Fruit fly (Drosophila melanogaster) whole organism, embryonic: Measurements from ENCODE around the gene eEF1alpha2.

Experiments
- Atf6 ChIP-seq: fragments of 200-800 bp; sonication (Bioruptor generic); IDR thresholded peaks from 2 replicates; pipeline ENCODE4 v1.3.6; 2022; ENCODE audit warnings: missing biosample characterization, missing genetic modification characterization
- B-H2 ChIP-seq: fragments of 200-800 bp; sonication (Bioruptor generic); optimal IDR thresholded peaks from 2 replicates; lab custom pipeline; 2018; ENCODE audit warnings: missing biosample characterization, mild to moderate bottlenecking, missing genetic modification characterization
- CG10431 ChIP-seq: fragments of 200-800 bp; sonication (Bioruptor generic); optimal IDR thresholded peaks from 3 replicates; lab custom pipeline; 2018; ENCODE audit warnings: missing biosample characterization, mild to moderate bottlenecking, missing genetic modification characterization
- CG11456 ChIP-seq: fragments of 200-800 bp; sonication (Bioruptor generic); IDR thresholded peaks from 3 replicates; pipeline ENCODE4 v1.3.6; 2022; ENCODE audit warnings: missing biosample characterization, missing genetic modification characterization
- CG12071 ChIP-seq: fragments of 200-800 bp; sonication (Bioruptor generic); optimal IDR thresholded peaks from 3 replicates; lab custom pipeline; 2018; ENCODE audit warnings: missing biosample characterization, mild to moderate bottlenecking, missing genetic modification characterization
- CG12769 ChIP-seq: fragments of 200-800 bp; sonication (Bioruptor generic); optimal IDR thresholded peaks from 2 replicates; lab custom pipeline; 2019; ENCODE audit warnings: missing biosample characterization, mild to moderate bottlenecking, missing genetic modification characterization, moderate library complexity
- CG13296 ChIP-seq: fragments of 200-800 bp; sonication (Bioruptor generic); optimal IDR thresholded peaks from 3 replicates; lab custom pipeline; 2018; ENCODE audit warnings: missing biosample characterization, mild to moderate bottlenecking, missing genetic modification characterization
- CG13775 ChIP-seq: fragments of 200-800 bp; sonication (Bioruptor generic); optimal IDR thresholded peaks from 3 replicates; lab custom pipeline; 2017; ENCODE audit warnings: missing biosample characterization, mild to moderate bottlenecking, missing genetic modification characterization
- CG17612 ChIP-seq: fragments of 200-800 bp; sonication (Bioruptor generic); IDR thresholded peaks from 2 replicates; pipeline ENCODE4 v1.3.6; 2022; ENCODE audit warnings: missing biosample characterization, missing genetic modification characterization
- CG18764 ChIP-seq: fragments of 200-800 bp; sonication (Bioruptor generic); optimal IDR thresholded peaks from 3 replicates; lab custom pipeline; 2016; ENCODE audit warnings: missing biosample characterization, missing genetic modification characterization
- CG2678 ChIP-seq: fragments of 200-800 bp; sonication (Bioruptor generic); optimal IDR thresholded peaks from 3 replicates; lab custom pipeline; 2019; ENCODE audit warnings: missing biosample characterization, mild to moderate bottlenecking, missing genetic modification characterization, moderate library complexity
- CG3726 ChIP-seq: fragments of 200-800 bp; sonication (Bioruptor generic); IDR thresholded peaks from 3 replicates; pipeline ENCODE4, ENCODE4 v1.3.6; 2022; ENCODE audit warnings: missing biosample characterization, missing genetic modification characterization
- CG42726 ChIP-seq: fragments of 200-800 bp; sonication (Bioruptor generic); IDR thresholded peaks from 2 replicates; pipeline ENCODE4 v1.3.6; 2022; ENCODE audit warnings: missing biosample characterization, missing genetic modification characterization; ENCODE audit not compliant: partially characterized antibody
- CG4854 ChIP-seq: fragments of 200-800 bp; sonication (Bioruptor generic); optimal IDR thresholded peaks from 2 replicates; lab custom pipeline; 2016; ENCODE audit warnings: missing biosample characterization, missing genetic modification characterization, inconsistent platforms
- CG8359 ChIP-seq: fragments of 200-800 bp; sonication (Bioruptor generic); optimal IDR thresholded peaks from 2 replicates; lab custom pipeline; 2017; ENCODE audit warnings: missing biosample characterization, mild to moderate bottlenecking, missing genetic modification characterization, borderline replicate concordance
- CG8478 ChIP-seq: fragments of >200 bp; optimal IDR thresholded peaks from 2 replicates; lab custom pipeline; 2018
- CkIIα-i1 ChIP-seq: fragments of 200-800 bp; sonication (Bioruptor generic); IDR thresholded peaks from 2 replicates; pipeline ENCODE4 v1.3.6; 2022; ENCODE audit warnings: missing biosample characterization, missing genetic modification characterization
- Dip2 ChIP-seq: fragments of 200-800 bp; sonication (Bioruptor generic); IDR thresholded peaks from 2 replicates; pipeline ENCODE4 v1.3.6; 2022; ENCODE audit warnings: missing biosample characterization, missing genetic modification characterization
- H2.0 ChIP-seq: fragments of 200-800 bp; sonication (Bioruptor generic); IDR thresholded peaks from 2 replicates; pipeline ENCODE4 v1.3.6; 2022; ENCODE audit warnings: missing biosample characterization, missing genetic modification characterization
- Hmr ChIP-seq: fragments of 200-800 bp; sonication (Bioruptor generic); optimal IDR thresholded peaks from 3 replicates; lab custom pipeline; 2017; ENCODE audit warnings: mild to moderate bottlenecking, missing biosample characterization, missing genetic modification reagents, missing genetic modification characterization
- NC2α ChIP-seq: fragments of 200-800 bp; sonication (Bioruptor generic); optimal IDR thresholded peaks from 2 replicates; lab custom pipeline; 2016; ENCODE audit warnings: missing biosample characterization, missing genetic modification characterization
- NC2β ChIP-seq: fragments of 200-800 bp; sonication (Bioruptor generic); optimal IDR thresholded peaks from 2 replicates; lab custom pipeline; 2016; ENCODE audit warnings: missing biosample characterization, missing genetic modification characterization
- Opbp ChIP-seq: fragments of 200-800 bp; sonication (Bioruptor generic); IDR thresholded peaks from 3 replicates; pipeline ENCODE4 v1.3.6; 2022; ENCODE audit warnings: missing biosample characterization, missing genetic modification characterization; ENCODE audit not compliant: partially characterized antibody
- ab ChIP-seq: fragments of 200-800 bp; sonication (Bioruptor generic); optimal IDR thresholded peaks from 2 replicates; lab custom pipeline; 2016; ENCODE audit warnings: missing biosample characterization, missing genetic modification characterization
- bsh ChIP-seq, 2 experiments: fragments of 200-800 bp; sonication (Bioruptor generic); optimal IDR thresholded peaks; 2 replicates each; lab custom pipeline; 2017 to 2018; ENCODE audit warnings: mild to moderate bottlenecking in 2 of 2, missing biosample characterization in 2 of 2, missing genetic modification characterization in 2 of 2, moderate library complexity in 1 of 2
- cas ChIP-seq: fragments of 200-800 bp; sonication (Bioruptor generic); IDR thresholded peaks from 2 replicates; pipeline ENCODE4 v1.3.6; 2022; ENCODE audit warnings: missing biosample characterization, missing genetic modification characterization
- cg ChIP-seq: fragments of 200-800 bp; sonication (Bioruptor generic); optimal IDR thresholded peaks from 3 replicates; lab custom pipeline; 2019; ENCODE audit warnings: missing biosample characterization, mild to moderate bottlenecking, missing genetic modification characterization, moderate library complexity
- dmrt11E ChIP-seq: fragments of 200-800 bp; sonication (Bioruptor generic); optimal IDR thresholded peaks from 3 replicates; lab custom pipeline; 2018; ENCODE audit warnings: missing biosample characterization, mild to moderate bottlenecking, missing genetic modification characterization, moderate library complexity
- en ChIP-seq: fragments of 200-800 bp; sonication (Bioruptor generic); optimal IDR thresholded peaks from 2 replicates; lab custom pipeline; 2016; ENCODE audit warnings: missing biosample characterization, missing genetic modification characterization
- eyg ChIP-seq: fragments of 200-800 bp; sonication (Bioruptor generic); optimal IDR thresholded peaks from 3 replicates; lab custom pipeline; 2016; ENCODE audit warnings: missing biosample characterization, missing genetic modification characterization
- fd64A ChIP-seq: fragments of 200-800 bp; sonication (Bioruptor generic); optimal IDR thresholded peaks from 3 replicates; lab custom pipeline; 2018; ENCODE audit warnings: missing biosample characterization, mild to moderate bottlenecking, missing genetic modification characterization
- gem ChIP-seq: fragments of 200-800 bp; sonication (Bioruptor generic); optimal IDR thresholded peaks from 2 replicates; lab custom pipeline; 2019; ENCODE audit warnings: missing biosample characterization, mild to moderate bottlenecking, missing genetic modification characterization, moderate library complexity
- gsb ChIP-seq: fragments of 200-800 bp; sonication (Bioruptor generic); IDR thresholded peaks from 2 replicates; pipeline ENCODE4 v1.3.6; 2022; ENCODE audit warnings: missing biosample characterization, missing genetic modification characterization
- ham ChIP-seq: fragments of 200-800 bp; sonication (Bioruptor generic); IDR thresholded peaks from 2 replicates; pipeline ENCODE4 v1.3.6; 2022; ENCODE audit warnings: missing biosample characterization, missing genetic modification characterization
- her ChIP-seq: fragments of 200-800 bp; sonication (Bioruptor generic); optimal IDR thresholded peaks from 2 replicates; lab custom pipeline; 2016; ENCODE audit warnings: missing biosample characterization, missing genetic modification characterization
- hkb ChIP-seq, 2 experiments: fragments of 200-800 bp in 1 of 2; fragments of >200 bp in 1 of 2; sonication (Bioruptor generic) in 1 of 2; IDR thresholded peaks in 1 of 2; optimal IDR thresholded peaks in 1 of 2; 2 replicates each; pipeline versions ENCODE4 v1.3.6 to Lab custom; 2017 to 2022; ENCODE audit warnings: missing biosample characterization in 1 of 2, missing genetic modification characterization in 1 of 2
- knrl ChIP-seq: fragments of 200-800 bp; sonication (Bioruptor generic); IDR thresholded peaks from 3 replicates; pipeline ENCODE4 v1.3.6; 2022; ENCODE audit warnings: missing biosample characterization, missing genetic modification characterization; ENCODE audit not compliant: partially characterized antibody
- lilli ChIP-seq: fragments of 200-800 bp; sonication (Bioruptor generic); optimal IDR thresholded peaks from 3 replicates; lab custom pipeline; 2016; ENCODE audit warnings: missing biosample characterization, missing genetic modification characterization
- maf-S ChIP-seq: fragments of 200-800 bp; sonication (Bioruptor generic); optimal IDR thresholded peaks from 2 replicates; lab custom pipeline; 2016; ENCODE audit warnings: missing biosample characterization, missing genetic modification characterization
- mirr ChIP-seq: fragments of 200-800 bp; sonication (Bioruptor generic); optimal IDR thresholded peaks from 3 replicates; lab custom pipeline; 2018; ENCODE audit warnings: missing biosample characterization, mild to moderate bottlenecking, missing genetic modification characterization
- nerfin-2 ChIP-seq: fragments of 200-800 bp; sonication (Bioruptor generic); IDR thresholded peaks from 2 replicates; pipeline ENCODE4 v1.3.6; 2022; ENCODE audit warnings: missing biosample characterization, missing genetic modification characterization; ENCODE audit not compliant: partially characterized antibody
- scrt ChIP-seq: fragments of 200-800 bp; sonication (Bioruptor generic); optimal IDR thresholded peaks from 2 replicates; lab custom pipeline; 2018; ENCODE audit warnings: missing biosample characterization, mild to moderate bottlenecking, missing genetic modification characterization, moderate library complexity
- sens ChIP-seq: fragments of 200-800 bp; sonication (Bioruptor generic); peaks from one replicate; lab custom pipeline; 2016; ENCODE audit warnings: missing biosample characterization, missing genetic modification characterization
- sna ChIP-seq: fragments of 200-800 bp; sonication (Bioruptor generic); IDR thresholded peaks from 2 replicates; pipeline ENCODE4 v1.3.6; 2022; ENCODE audit warnings: missing biosample characterization, missing genetic modification characterization; ENCODE audit not compliant: partially characterized antibody
- vvl ChIP-seq: fragments of 200-800 bp; sonication (Bioruptor generic); IDR thresholded peaks from 2 replicates; pipeline ENCODE4 v1.3.6; 2022; ENCODE audit warnings: missing biosample characterization, missing genetic modification characterization
- yki ChIP-seq: fragments of >200 bp; optimal IDR thresholded peaks from 3 replicates; lab custom pipeline; 2018
- z ChIP-seq: fragments of 200-800 bp; sonication (Bioruptor generic); IDR thresholded peaks from 3 replicates; pipeline ENCODE4 v1.3.6; 2022; ENCODE audit warnings: missing biosample characterization, missing genetic modification characterization

The eEF1alpha2 gene

DNA sequence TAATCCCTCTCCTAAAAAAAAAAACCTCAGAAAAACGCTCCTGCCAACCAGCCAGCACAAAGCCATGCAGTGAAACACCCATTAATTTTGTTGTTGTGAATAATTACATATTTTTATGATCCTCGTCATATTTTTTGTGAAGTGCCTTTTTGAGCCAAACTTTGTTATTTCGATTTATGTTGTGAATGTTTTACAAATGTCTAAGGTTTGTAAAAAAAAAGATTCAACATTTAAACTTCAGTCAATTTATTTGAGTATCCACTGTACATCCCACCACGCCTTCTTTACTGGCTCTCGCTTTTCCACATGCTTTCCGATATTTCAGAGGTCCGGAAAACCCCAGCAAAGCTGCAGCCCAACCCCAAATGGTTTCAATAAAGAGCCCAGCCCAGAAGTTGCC, 14.1 kb upstream of the eEF1alpha2 start (continued):
- peak; percentile 25 for TF ChIP-seq dmrt11E (tag; lab: Kevin White, UChicago)
- TF ChIP-seq CG12071 (GFP tag; lab: Kevin White, UChicago) = no peak
- peak; percentile 33 for TF ChIP-seq gem (tag; lab: Kevin White, UChicago)
- TF ChIP-seq CG11456 (GFP tag; lab: Robert Waterston, UW) = no peak
- peak in 1 of 2 experiments; percentile 9 for TF ChIP-seq bsh (GFP tag; optimal IDR thresholded peaks at IDR 0.05; lab: Kevin White, UChicago)
- peak; percentile 74 for TF ChIP-seq sens (GFP tag; lab: Kevin White, UChicago)
- TF ChIP-seq B-H2 (GFP tag; lab: Kevin White, UChicago) = no peak
- no peak for TF ChIP-seq her
- TF ChIP-seq CG3726 (GFP tag; lab: Robert Waterston, UW) = no peak

DNA sequence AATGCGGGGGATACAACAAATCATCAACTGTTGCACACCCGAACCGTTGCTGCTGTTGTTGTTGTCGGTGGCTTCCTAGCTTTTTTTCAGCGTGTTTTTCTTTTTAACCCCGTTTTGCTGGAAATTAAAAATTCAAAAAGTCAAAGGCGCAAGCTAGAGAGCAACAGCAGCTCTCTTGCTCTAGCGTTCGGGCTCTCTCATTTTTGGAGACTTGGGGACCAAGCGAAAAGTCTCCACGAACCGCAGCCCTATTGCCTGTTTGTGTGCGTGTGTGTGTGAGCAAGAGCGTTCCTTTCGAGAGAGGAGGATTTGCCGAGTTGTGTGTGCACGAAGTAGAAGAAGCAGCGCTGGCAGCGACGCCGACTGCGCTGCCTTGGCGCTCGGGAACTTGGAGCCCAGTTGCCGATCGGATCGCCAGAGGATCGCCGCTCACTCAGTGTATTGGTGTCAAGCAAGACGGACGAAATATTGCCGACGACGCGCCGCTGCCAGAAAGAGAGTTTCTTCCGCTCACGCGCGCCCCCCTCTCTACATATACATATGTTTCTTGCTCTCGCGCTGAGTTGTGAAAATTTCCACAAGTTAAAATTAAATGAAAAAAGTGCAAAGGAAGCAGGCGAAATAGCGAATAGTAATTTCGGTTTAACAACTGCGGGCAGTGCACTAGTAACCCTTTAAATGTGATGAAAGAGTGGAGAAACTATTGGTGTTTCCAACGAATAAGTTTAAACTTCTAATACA, 13.5 kb upstream of the eEF1alpha2 start:
- TF ChIP-seq CG13775 (GFP tag; lab: Kevin White, UChicago) (no peak), en (no peak), yki (lab: Kevin White, UChicago) (peak; percentile 46), CG13296 (GFP tag; lab: Kevin White, UChicago) (no peak), knrl (no peak), maf-S (GFP tag; lab: Kevin White, UChicago) (no peak), Opbp (GFP tag; lab: Robert Waterston, UW) (0 out of 3 replicates have a peak, but pooled peaks have one; percentile 23), CG8359 (GFP tag; lab: Kevin White, UChicago) (no peak), bsh (GFP tag; optimal IDR thresholded peaks at IDR 0.05; lab: Kevin White, UChicago) (peak in 1 of 2 experiments; percentile 37), Atf6 (GFP tag; lab: Robert Waterston, UW) (0 out of 2 replicates have a peak, but pooled peaks have one; percentile 11), mirr (GFP tag; lab: Kevin White, UChicago) (peak; percentile 5), CG10431 (GFP tag; lab: Kevin White, UChicago) (no peak), NC2α (no peak), hkb (optimal IDR thresholded peaks at IDR 0.05; lab: Kevin White, UChicago) (no peak), hkb (GFP tag; IDR thresholded peaks at IDR 0.05; lab: Robert Waterston, UW) (peak; percentile 60; the same call in 1 of the 2 replicates), nerfin-2 (no peak), CG4854 (GFP tag; lab: Kevin White, UChicago) (no peak), H2.0 (GFP tag; lab: Robert Waterston, UW) (0 out of 2 replicates have a peak, but pooled peaks have one; percentile 32), CG42726 (GFP tag; lab: Robert Waterston, UW) (peak; percentile 43), Hmr (GFP tag; lab: Kevin White, UChicago) (peak; percentile 13), CG12769 (tag; lab: Kevin White, UChicago) (peak; percentile 59), ham (GFP tag; lab: Robert Waterston, UW) (no peak), cg (GFP tag; lab: Kevin White, UChicago) (peak; percentile 89), Dip2 (GFP tag; lab: Robert Waterston, UW) (no peak), lilli (GFP tag; lab: Kevin White, UChicago) (peak; percentile 8), scrt (GFP tag; lab: Kevin White, UChicago) (peak; percentile 20), CG17612 (GFP tag; lab: Robert Waterston, UW) (no peak), z (GFP tag; lab: Robert Waterston, UW) (peak; percentile 52; the same call in 1 of the 3 replicates), vvl (peak; percentile 66; the same call in 1 of the 2 replicates), ab (no peak), CkIIα-i1 (GFP tag; lab: Robert Waterston, UW) (no peak), fd64A (no peak), cas (GFP tag; lab: Robert Waterston, UW) (no peak), sna (GFP tag; lab: Robert Waterston, UW) (peak; percentile 65), CG2678 (tag; lab: Kevin White, UChicago) (no peak), NC2β (no peak), gsb (no peak), eyg (GFP tag; lab: Kevin White, UChicago) (no peak), CG8478 (lab: Kevin White, UChicago) (no peak), CG18764 (GFP tag; lab: Kevin White, UChicago) (no peak)
